Fruit fly (Drosophila melanogaster) whole organism, embryonic: ENCODE data around the gene pkaap.
A peak's percentile ranks its signal among the peaks of the same experiment; 100 is the strongest.

Experiments used
- Ada2b ChIP-seq: fragments of 200-800 bp; sonication (Bioruptor generic); IDR thresholded peaks from 2 replicates; pipeline ENCODE4 v1.3.6; 2022; ENCODE audit warnings: missing biosample characterization, missing genetic modification characterization
- Asciz ChIP-seq: fragments of 200-800 bp; sonication (Bioruptor generic); optimal IDR thresholded peaks from 2 replicates; lab custom pipeline; 2017; ENCODE audit warnings: missing biosample characterization, mild to moderate bottlenecking, missing genetic modification characterization, missing genetic modification reagents
- Atf3 ChIP-seq: fragments of 200-800 bp; sonication (Bioruptor generic); optimal IDR thresholded peaks from 3 replicates; lab custom pipeline; 2016; ENCODE audit warnings: missing biosample characterization, missing genetic modification characterization
- Blimp-1 ChIP-seq: fragments of 200-800 bp; sonication (Bioruptor generic); optimal IDR thresholded peaks from 3 replicates; lab custom pipeline; 2018; ENCODE audit warnings: missing biosample characterization, missing genetic modification characterization, mild to moderate bottlenecking, moderate library complexity, missing genetic modification reagents
- CG11696 ChIP-seq: fragments of 200-800 bp; sonication (Bioruptor generic); IDR thresholded peaks from 2 replicates; pipeline ENCODE4 v1.3.6; 2022; ENCODE audit warnings: missing biosample characterization, missing genetic modification characterization
- CG12155 ChIP-seq: fragments of 200-800 bp; sonication (Bioruptor generic); optimal IDR thresholded peaks from 3 replicates; lab custom pipeline; 2016; ENCODE audit warnings: missing biosample characterization, missing genetic modification characterization
- CG1233 ChIP-seq: fragments of 200-800 bp; sonication (Bioruptor generic); optimal IDR thresholded peaks from 4 replicates; lab custom pipeline; 2018; ENCODE audit warnings: missing biosample characterization, mild to moderate bottlenecking, missing genetic modification characterization
- CG12391 ChIP-seq: fragments of 200-800 bp; sonication (Bioruptor generic); optimal IDR thresholded peaks from 3 replicates; lab custom pipeline; 2018; ENCODE audit warnings: missing biosample characterization, mild to moderate bottlenecking, missing genetic modification characterization, moderate library complexity
- CG14860 ChIP-seq: fragments of 200-800 bp; sonication (Bioruptor generic); IDR thresholded peaks from 3 replicates; pipeline ENCODE4 v1.3.6; 2022; ENCODE audit warnings: missing biosample characterization, missing genetic modification characterization; ENCODE audit not compliant: partially characterized antibody
- CG16815 ChIP-seq: fragments of 200-800 bp; sonication (Bioruptor generic); optimal IDR thresholded peaks from 3 replicates; lab custom pipeline; 2017; ENCODE audit warnings: missing biosample characterization, mild to moderate bottlenecking, missing genetic modification characterization
- CG16863 ChIP-seq: fragments of 200-800 bp; sonication (Bioruptor generic); optimal IDR thresholded peaks from 3 replicates; lab custom pipeline; 2016; ENCODE audit warnings: missing biosample characterization, missing genetic modification characterization
- CG1792 ChIP-seq: fragments of 200-800 bp; sonication (Bioruptor generic); optimal IDR thresholded peaks from 2 replicates; lab custom pipeline; 2016; ENCODE audit warnings: missing biosample characterization, missing genetic modification characterization
- CG2129 ChIP-seq: fragments of 200-800 bp; sonication (Bioruptor generic); IDR thresholded peaks from 2 replicates; pipeline ENCODE4 v1.3.6; 2022; ENCODE audit warnings: missing biosample characterization, missing genetic modification characterization; ENCODE audit not compliant: partially characterized antibody
- CG2875 ChIP-seq: fragments of 200-800 bp; sonication (Bioruptor generic); optimal IDR thresholded peaks from 2 replicates; lab custom pipeline; 2017; ENCODE audit warnings: missing biosample characterization, mild to moderate bottlenecking, missing genetic modification characterization, missing genetic modification reagents
- CG5953 ChIP-seq: fragments of 200-800 bp; sonication (Bioruptor generic); IDR thresholded peaks from 2 replicates; pipeline ENCODE4 v1.3.6; 2022; ENCODE audit warnings: missing biosample characterization, missing genetic modification characterization
- CG6175 ChIP-seq: fragments of 200-800 bp; sonication (Bioruptor generic); IDR thresholded peaks from 3 replicates; pipeline ENCODE4 v1.3.6; 2022; ENCODE audit warnings: missing biosample characterization, missing genetic modification characterization
- CG6654 ChIP-seq: fragments of 200-800 bp; sonication (Bioruptor generic); optimal IDR thresholded peaks from 2 replicates; lab custom pipeline; 2017; ENCODE audit warnings: missing biosample characterization, mild to moderate bottlenecking, missing genetic modification characterization
- CG8281 ChIP-seq: fragments of 200-800 bp; sonication (Bioruptor generic); optimal IDR thresholded peaks from 2 replicates; lab custom pipeline; 2018; ENCODE audit warnings: missing biosample characterization, mild to moderate bottlenecking, missing genetic modification characterization, moderate library complexity
- CG9609 ChIP-seq: fragments of 200-800 bp; sonication (Bioruptor generic); optimal IDR thresholded peaks from 3 replicates; lab custom pipeline; 2016; ENCODE audit warnings: missing biosample characterization, missing genetic modification characterization
- Dbx ChIP-seq: fragments of 200-800 bp; sonication (Bioruptor generic); IDR thresholded peaks from 3 replicates; pipeline ENCODE4 v1.3.6; 2022; ENCODE audit warnings: missing biosample characterization, missing genetic modification characterization
- ERR ChIP-seq: fragments of 200-800 bp; sonication (Bioruptor generic); optimal IDR thresholded peaks from 2 replicates; lab custom pipeline; 2016; ENCODE audit warnings: missing biosample characterization, missing genetic modification characterization
- Fer3 ChIP-seq: fragments of 200-800 bp; sonication (Bioruptor generic); optimal IDR thresholded peaks from 2 replicates; lab custom pipeline; 2018; ENCODE audit warnings: missing biosample characterization, mild to moderate bottlenecking, missing genetic modification characterization, moderate library complexity
- Hand ChIP-seq: fragments of 200-800 bp; sonication (Bioruptor generic); optimal IDR thresholded peaks from 2 replicates; lab custom pipeline; 2017; ENCODE audit warnings: mild to moderate bottlenecking, missing biosample characterization, missing genetic modification reagents, missing genetic modification characterization
- Hmr ChIP-seq: fragments of 200-800 bp; sonication (Bioruptor generic); optimal IDR thresholded peaks from 3 replicates; lab custom pipeline; 2017; ENCODE audit warnings: mild to moderate bottlenecking, missing biosample characterization, missing genetic modification reagents, missing genetic modification characterization
- MESR4 ChIP-seq: fragments of 200-800 bp; sonication (Bioruptor generic); optimal IDR thresholded peaks from 2 replicates; lab custom pipeline; 2018; ENCODE audit warnings: missing biosample characterization, mild to moderate bottlenecking, missing genetic modification characterization, moderate library complexity
- MTF-1 ChIP-seq: fragments of 200-800 bp; sonication (Bioruptor generic); optimal IDR thresholded peaks from 2 replicates; lab custom pipeline; 2018; ENCODE audit warnings: missing biosample characterization, mild to moderate bottlenecking, missing genetic modification characterization, borderline replicate concordance
- Med ChIP-seq: fragments of 200-800 bp; sonication (Bioruptor generic); peaks from one replicate; lab custom pipeline; 2016; ENCODE audit warnings: missing biosample characterization, missing genetic modification characterization, mild to moderate bottlenecking, inconsistent platforms, moderate library complexity
- Myb ChIP-seq: fragments of 200-800 bp; sonication (Bioruptor generic); optimal IDR thresholded peaks from 2 replicates; lab custom pipeline; 2016; ENCODE audit warnings: missing biosample characterization, missing genetic modification characterization
- NC2β ChIP-seq: fragments of 200-800 bp; sonication (Bioruptor generic); optimal IDR thresholded peaks from 2 replicates; lab custom pipeline; 2016; ENCODE audit warnings: missing biosample characterization, missing genetic modification characterization
- Nf-YA ChIP-seq: fragments of 200-800 bp; sonication (Bioruptor generic); IDR thresholded peaks from 2 replicates; pipeline ENCODE4 v1.3.6; 2022; ENCODE audit warnings: missing biosample characterization, missing genetic modification characterization
- Optix ChIP-seq: fragments of 200-800 bp; sonication (Bioruptor generic); IDR thresholded peaks from 3 replicates; pipeline ENCODE4 v1.3.6; 2022; ENCODE audit warnings: missing biosample characterization, missing genetic modification characterization
- PHDP ChIP-seq: fragments of 200-800 bp; sonication (Bioruptor generic); optimal IDR thresholded peaks from 3 replicates; lab custom pipeline; 2018; ENCODE audit warnings: missing biosample characterization, mild to moderate bottlenecking, missing genetic modification characterization, moderate library complexity
- Rx ChIP-seq: fragments of 200-800 bp; sonication (Bioruptor generic); IDR thresholded peaks from 2 replicates; pipeline ENCODE4 v1.3.6; 2022; ENCODE audit warnings: missing biosample characterization, missing genetic modification characterization
- Sin3A ChIP-seq: fragments of >200 bp; optimal IDR thresholded peaks from 2 replicates; lab custom pipeline; 2018
- Spps ChIP-seq: fragments of 200-800 bp; sonication (Bioruptor generic); optimal IDR thresholded peaks from 2 replicates; lab custom pipeline; 2018; ENCODE audit warnings: missing biosample characterization, mild to moderate bottlenecking, missing genetic modification characterization
- Sry-β ChIP-seq: fragments of 200-800 bp; sonication (Bioruptor generic); optimal IDR thresholded peaks from 2 replicates; lab custom pipeline; 2018; ENCODE audit warnings: missing biosample characterization, mild to moderate bottlenecking, missing genetic modification characterization, moderate library complexity
- Ssrp ChIP-seq: fragments of 200-800 bp; sonication (Bioruptor generic); optimal IDR thresholded peaks from 2 replicates; lab custom pipeline; 2018; ENCODE audit warnings: missing biosample characterization, mild to moderate bottlenecking, missing genetic modification characterization, moderate library complexity
- ac ChIP-seq: fragments of 200-800 bp; sonication (Bioruptor generic); optimal IDR thresholded peaks from 3 replicates; lab custom pipeline; 2017; ENCODE audit warnings: missing biosample characterization, mild to moderate bottlenecking, missing genetic modification characterization
- chm ChIP-seq: fragments of 200-800 bp; sonication (Bioruptor generic); IDR thresholded peaks from 2 replicates; pipeline ENCODE4 v1.3.6; 2022; ENCODE audit warnings: missing biosample characterization, missing genetic modification characterization
- da ChIP-seq: fragments of 200-800 bp; sonication (Bioruptor generic); optimal IDR thresholded peaks from 2 replicates; lab custom pipeline; 2016; ENCODE audit warnings: missing biosample characterization, missing genetic modification characterization
- danr ChIP-seq: fragments of 200-800 bp; sonication (Bioruptor generic); IDR thresholded peaks from 2 replicates; pipeline ENCODE4 v1.3.6; 2022; ENCODE audit warnings: missing biosample characterization, missing genetic modification characterization
- disco-r ChIP-seq: fragments of 200-800 bp; sonication (Bioruptor generic); optimal IDR thresholded peaks from 2 replicates; lab custom pipeline; 2016; ENCODE audit warnings: missing biosample characterization, missing genetic modification characterization
- en ChIP-seq: fragments of 200-800 bp; sonication (Bioruptor generic); optimal IDR thresholded peaks from 2 replicates; lab custom pipeline; 2016; ENCODE audit warnings: missing biosample characterization, missing genetic modification characterization
- esg ChIP-seq: fragments of 200-800 bp; sonication (Bioruptor generic); conservative IDR thresholded peaks from 2 replicates; pipeline ENCODE4 v1.3.6; 2022; ENCODE audit warnings: missing biosample characterization, missing genetic modification characterization
- fd3F ChIP-seq: fragments of 200-800 bp; sonication (Bioruptor generic); optimal IDR thresholded peaks from 2 replicates; lab custom pipeline; 2018; ENCODE audit warnings: missing biosample characterization, mild to moderate bottlenecking, missing genetic modification characterization, moderate library complexity
- insv ChIP-seq, 2 experiments: fragments of 200-800 bp; sonication (Bioruptor generic); optimal IDR thresholded peaks; 3 replicates each; lab custom pipeline; 2016 to 2018; ENCODE audit warnings: missing biosample characterization in 2 of 2, missing genetic modification characterization in 2 of 2
- pzg ChIP-seq: fragments of 200-800 bp; sonication (Bioruptor generic); optimal IDR thresholded peaks from 3 replicates; lab custom pipeline; 2018; ENCODE audit warnings: missing biosample characterization, mild to moderate bottlenecking, missing genetic modification characterization, moderate library complexity
- sob ChIP-seq: fragments of 200-800 bp; sonication (Bioruptor generic); IDR thresholded peaks from 2 replicates; pipeline ENCODE4 v1.3.6; 2022; ENCODE audit warnings: missing biosample characterization, missing genetic modification characterization
- stc ChIP-seq: fragments of 200-800 bp; sonication (Bioruptor generic); IDR thresholded peaks from 2 replicates; pipeline ENCODE4 v1.3.6; 2022; ENCODE audit warnings: missing biosample characterization, missing genetic modification characterization
- toy ChIP-seq: fragments of 200-800 bp; sonication (Bioruptor generic); IDR thresholded peaks from 2 replicates; pipeline ENCODE4 v1.3.6; 2022; ENCODE audit warnings: missing biosample characterization, missing genetic modification characterization

Gene pkaap

dm6 chr2L:16270667-16271485 is 17.2 kb upstream of the pkaap start (continued):
- TF ChIP-seq Ssrp (tag; lab: Kevin White, UChicago) (no peak), Fer3 (tag; lab: Kevin White, UChicago) (no peak), Ada2b (GFP tag; lab: Robert Waterston, UW) (no peak), pzg (GFP tag; lab: Kevin White, UChicago) (no peak), CG6654 (GFP tag; lab: Kevin White, UChicago) (no peak), insv (GFP tag; optimal IDR thresholded peaks at IDR 0.05; lab: Kevin White, UChicago) (no peak), Rx (no peak), CG8281 (tag; lab: Kevin White, UChicago) (no peak), Med (GFP tag; lab: Kevin White, UChicago) (peak; percentile 85), CG14860 (GFP tag; lab: Robert Waterston, UW) (no peak), Atf3 (no peak), Optix (no peak), CG12155 (peak; percentile 15), CG6175 (GFP tag; lab: Robert Waterston, UW) (no peak), CG11696 (GFP tag; lab: Robert Waterston, UW) (no peak), CG2129 (GFP tag; lab: Robert Waterston, UW) (no peak), en (GFP tag; lab: Kevin White, UChicago) (no peak), sob (GFP tag; lab: Robert Waterston, UW) (no peak), CG12391 (tag; lab: Kevin White, UChicago) (peak; percentile 35), PHDP (tag; lab: Kevin White, UChicago) (peak; percentile 32), CG1233 (GFP tag; lab: Kevin White, UChicago) (peak; percentile 11), disco-r (no peak), Sry-β (GFP tag; lab: Kevin White, UChicago) (no peak), Asciz (GFP tag; lab: Kevin White, UChicago) (peak; percentile 6), ERR (GFP tag; lab: Kevin White, UChicago) (no peak), CG1792 (GFP tag; lab: Kevin White, UChicago) (no peak), CG16863 (no peak), ac (GFP tag; lab: Kevin White, UChicago) (no peak), CG5953 (GFP tag; lab: Robert Waterston, UW) (no peak), danr (GFP tag; lab: Robert Waterston, UW) (no peak), chm (no peak), Myb (GFP tag; lab: Kevin White, UChicago) (peak; percentile 4), stc (no peak), Blimp-1 (GFP tag; lab: Kevin White, UChicago) (peak; percentile 0), Hand (no peak), fd3F (GFP tag; lab: Kevin White, UChicago) (no peak), da (GFP tag; lab: Kevin White, UChicago) (no peak), Sin3A (lab: Kevin White, UChicago) (no peak), Dbx (GFP tag; lab: Robert Waterston, UW) (no peak), CG9609 (GFP tag; lab: Kevin White, UChicago) (no peak), MTF-1 (GFP tag; lab: Kevin White, UChicago) (no peak), toy (GFP tag; lab: Robert Waterston, UW) (no peak), CG16815 (GFP tag; lab: Kevin White, UChicago) (no peak), CG2875 (GFP tag; lab: Kevin White, UChicago) (no peak), Spps (no peak), NC2β (GFP tag; lab: Kevin White, UChicago) (no peak), MESR4 (no peak), Hmr (peak; percentile 25), esg (GFP tag; lab: Robert Waterston, UW) (no peak), Nf-YA (GFP tag; lab: Robert Waterston, UW) (no peak)
